Worm (Caenorhabditis elegans): ENCODE data around the gene F46B6.10.

DNA sequence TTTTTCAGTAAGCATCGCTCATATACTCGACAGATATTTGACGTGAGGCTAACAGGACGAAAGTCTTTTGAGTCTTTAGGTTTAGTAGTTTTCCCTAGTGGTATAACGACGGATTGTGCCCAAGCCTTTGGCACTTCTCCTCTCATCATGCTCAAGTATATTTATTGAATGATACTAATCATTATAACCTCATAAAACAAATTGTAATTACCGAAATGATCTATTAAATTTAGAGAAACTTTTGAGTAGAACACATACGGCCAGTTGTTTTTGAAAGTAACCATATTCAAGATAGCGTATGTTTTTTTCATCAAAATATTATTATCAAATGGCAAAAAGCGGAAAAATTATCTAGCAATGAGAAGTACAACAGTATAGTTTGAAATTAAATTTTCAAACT is 30.6 kb downstream of the F46B6.10 start:
- TF ChIP-seq ama-1 (optimal IDR thresholded peaks at IDR 0.05): no peak
- TF ChIP-seq hmg-4 (GFP tag; optimal IDR thresholded peaks at IDR 0.05): no peak
- no peak for TF ChIP-seq scrt-1 (GFP tag; IDR thresholded peaks at IDR 0.05)
- no peak for TF ChIP-seq sea-1 (GFP tag; conservative IDR thresholded peaks at IDR 0.05)
- no peak for TF ChIP-seq F13C5.2 (tag; optimal IDR thresholded peaks at IDR 0.05)
- TF ChIP-seq pes-1 (GFP tag; IDR thresholded peaks at IDR 0.05): no peak
- TF ChIP-seq tbx-37 (GFP tag; conservative IDR thresholded peaks at IDR 0.05): no peak
- no peak for TF ChIP-seq hmbx-1 (tag; optimal IDR thresholded peaks at IDR 0.05)
- TF ChIP-seq tra-4 (tag; optimal IDR thresholded peaks at IDR 0.05): no peak
- no peak for TF ChIP-seq flt-1 (GFP tag; IDR thresholded peaks at IDR 0.05)
- TF ChIP-seq B0310.2 (tag; optimal IDR thresholded peaks at IDR 0.05): no peak
- TF ChIP-seq ets-7 (tag; optimal IDR thresholded peaks at IDR 0.05): no peak

Measured in whole organism, early embryonic.